Fruit fly (Drosophila melanogaster) whole organism, prepupa: ENCODE measurements around the gene CG11837.

ENCODE experiments used
- CG7368 ChIP-seq: fragments of 200-800 bp; sonication (Bioruptor generic); optimal IDR thresholded peaks from 3 replicates; lab custom pipeline; 2016; ENCODE audit warnings: missing biosample characterization, missing genetic modification characterization
- acj6 ChIP-seq: fragments of 200-800 bp; sonication (Bioruptor generic); optimal IDR thresholded peaks from 3 replicates; lab custom pipeline; 2016; ENCODE audit warnings: missing biosample characterization, missing genetic modification characterization
- net ChIP-seq: fragments of 200-800 bp; sonication (Bioruptor generic); optimal IDR thresholded peaks from 3 replicates; lab custom pipeline; 2016; ENCODE audit warnings: missing biosample characterization, missing genetic modification characterization

DNA sequence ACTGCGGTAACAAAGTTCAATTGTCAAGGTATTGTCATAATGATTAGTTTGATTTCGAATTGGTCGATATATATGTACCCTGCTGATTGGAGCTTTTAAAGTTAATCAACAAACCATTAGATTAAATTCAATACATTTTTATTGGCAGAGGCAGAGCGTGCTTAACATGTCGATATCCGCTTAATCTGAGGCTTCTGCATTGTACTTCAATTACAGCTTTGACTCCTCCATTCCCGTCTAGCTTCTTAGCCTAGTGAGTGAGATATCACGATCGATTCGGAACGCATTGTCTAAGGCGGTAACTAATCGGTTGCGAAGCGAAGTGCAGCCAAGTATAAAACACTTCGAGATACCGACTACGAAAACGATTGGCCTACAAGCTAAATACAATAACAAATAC, 16.8 kb upstream of the CG11837 start, which contains the start of gene Ssl2:
- no peak for TF ChIP-seq acj6
- no peak for TF ChIP-seq CG7368 (GFP tag; lab: Kevin White, UChicago)
- no peak for TF ChIP-seq net (GFP tag; lab: Kevin White, UChicago)
